Fruit fly (Drosophila melanogaster) S2 (cell line): ENCODE measurements around the gene RhoGEF64C.

Source experiments
- CG8478 ChIP-seq: fragments of >200 bp; optimal IDR thresholded peaks from 2 replicates; lab custom pipeline; 2018
- CTCF ChIP-seq, 2 experiments: fragments of >200 bp; optimal IDR thresholded peaks; 2 replicates each; lab custom pipeline; 2018

- TF ChIP-seq CTCF (optimal IDR thresholded peaks at IDR 0.05; lab: Kevin White, UChicago) (no peak), CG8478 (lab: Kevin White, UChicago) (no peak)
These were observed 132.0 kb downstream of the RhoGEF64C start for dm6 chr3L:4824356-4825138.
